Fruit fly (Drosophila melanogaster) whole organism, embryonic: ENCODE measurements around the gene Mms19.

Experiments
- Bdp1 ChIP-seq: fragments of 200-800 bp; sonication (Bioruptor generic); optimal IDR thresholded peaks from 3 replicates; lab custom pipeline; 2016; ENCODE audit warnings: missing biosample characterization, missing genetic modification characterization
- CG1233 ChIP-seq: fragments of 200-800 bp; sonication (Bioruptor generic); optimal IDR thresholded peaks from 4 replicates; lab custom pipeline; 2018; ENCODE audit warnings: missing biosample characterization, mild to moderate bottlenecking, missing genetic modification characterization
- CG7786 ChIP-seq: fragments of 200-800 bp; sonication (Bioruptor generic); optimal IDR thresholded peaks from 2 replicates; lab custom pipeline; 2016; ENCODE audit warnings: missing biosample characterization, missing genetic modification characterization
- CG7928 ChIP-seq: fragments of 200-800 bp; sonication (Bioruptor generic); optimal IDR thresholded peaks from 2 replicates; lab custom pipeline; 2017; ENCODE audit warnings: missing biosample characterization, mild to moderate bottlenecking, missing genetic modification characterization
- CkIIα-i1 ChIP-seq: fragments of 200-800 bp; sonication (Bioruptor generic); IDR thresholded peaks from 2 replicates; pipeline ENCODE4 v1.3.6; 2022; ENCODE audit warnings: missing biosample characterization, missing genetic modification characterization
- Ets65A ChIP-seq: fragments of 200-800 bp; sonication (Bioruptor generic); peaks from one replicate; lab custom pipeline; 2016; ENCODE audit warnings: missing biosample characterization, missing genetic modification characterization
- lab ChIP-seq: fragments of 200-800 bp; sonication (Bioruptor generic); optimal IDR thresholded peaks from 3 replicates; lab custom pipeline; 2017; ENCODE audit warnings: missing biosample characterization, missing genetic modification characterization, mild to moderate bottlenecking, moderate library complexity, missing genetic modification reagents
- trh ChIP-seq: fragments of 200-800 bp; sonication (Bioruptor generic); optimal IDR thresholded peaks from 2 replicates; lab custom pipeline; 2016; ENCODE audit warnings: missing biosample characterization, missing genetic modification characterization
- unpg ChIP-seq: fragments of 200-800 bp; sonication (Bioruptor generic); optimal IDR thresholded peaks from 3 replicates; lab custom pipeline; 2018; ENCODE audit warnings: missing biosample characterization, mild to moderate bottlenecking, missing genetic modification characterization, moderate library complexity
- zf30C ChIP-seq: fragments of 200-800 bp; sonication (Bioruptor generic); optimal IDR thresholded peaks from 3 replicates; lab custom pipeline; 2018; ENCODE audit warnings: missing biosample characterization, mild to moderate bottlenecking, missing genetic modification characterization

DNA sequence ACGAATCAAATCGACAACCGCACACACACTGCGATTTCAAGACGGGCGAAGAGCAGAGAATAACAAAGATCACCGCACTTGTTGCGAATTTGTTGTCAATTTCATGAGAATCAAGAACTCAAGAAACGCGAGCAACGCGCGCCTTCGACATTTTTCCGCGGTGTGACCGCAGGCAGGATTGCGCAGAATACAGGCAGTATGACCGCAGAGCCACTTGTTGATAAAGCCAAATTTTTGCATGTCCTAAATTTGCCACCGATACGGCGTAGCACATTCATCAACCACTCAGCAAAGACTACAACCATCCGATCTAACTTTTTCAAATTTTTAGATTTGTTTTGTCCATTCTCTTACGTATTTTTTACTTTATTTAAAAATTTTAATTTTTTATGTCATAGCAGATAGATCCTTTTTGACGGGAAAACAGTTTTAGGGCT lies 15.0 kb upstream of the Mms19 start, which contains the start of gene cno:
- TF ChIP-seq zf30C (GFP tag; lab: Kevin White, UChicago) = no peak
- no peak for TF ChIP-seq CG7928 (GFP tag; lab: Kevin White, UChicago)
- no peak for TF ChIP-seq CG1233 (GFP tag; lab: Kevin White, UChicago)
- no peak for TF ChIP-seq Bdp1
- TF ChIP-seq CkIIα-i1 (GFP tag; lab: Robert Waterston, UW) = no peak
- TF ChIP-seq lab = no peak
- TF ChIP-seq unpg (GFP tag; lab: Kevin White, UChicago) = no peak
- TF ChIP-seq Ets65A = peak; percentile 91
- no peak for TF ChIP-seq CG7786
- no peak for TF ChIP-seq trh (GFP tag; lab: Kevin White, UChicago)
